Fruit fly (Drosophila melanogaster): ENCODE data around the gene CG3817.

CG3817 gene

DNA sequence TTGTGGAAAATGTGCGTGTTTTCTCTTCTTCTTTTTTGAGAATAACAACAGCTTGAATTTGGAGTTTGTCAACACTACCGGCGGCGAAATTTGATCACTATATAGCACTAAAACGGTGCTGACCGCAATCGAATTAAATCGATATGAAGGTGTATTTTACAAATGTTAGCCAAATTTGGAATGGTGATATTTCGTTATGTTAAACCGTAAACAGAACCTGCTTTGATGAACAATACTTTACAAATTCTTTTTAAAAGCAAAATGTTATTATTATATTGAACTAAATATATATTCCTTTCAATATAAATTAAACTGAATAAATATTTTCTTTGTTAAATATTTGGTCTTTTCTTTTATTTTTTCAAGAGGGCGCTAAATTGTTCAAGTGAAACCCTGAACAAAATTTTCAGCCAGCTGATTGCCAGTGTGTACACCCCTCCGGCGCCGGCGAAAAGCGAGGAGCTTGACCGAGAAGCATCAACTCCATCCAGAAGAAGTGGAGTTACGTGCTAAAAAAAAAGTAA lies 12.5 kb upstream of the CG3817 start, which contains the start of the genes Rrp6, CG33331 and CG33332 (continued):
- TF ChIP-seq Stat92E (GFP tag; optimal IDR thresholded peaks at IDR 0.05) (no peak), B-H1 (GFP tag; IDR thresholded peaks at IDR 0.05) (no peak), CG3847 (GFP tag; IDR thresholded peaks at IDR 0.05) (peak; percentile 80), Antp (GFP tag; optimal IDR thresholded peaks at IDR 0.05) (peak; percentile 60), pnt (GFP tag; optimal IDR thresholded peaks at IDR 0.05) (peak; percentile 33), luna (GFP tag; optimal IDR thresholded peaks at IDR 0.05) (peak; percentile 32), psq (GFP tag; optimal IDR thresholded peaks at IDR 0.05) (peak; percentile 10), CG3163 (GFP tag; optimal IDR thresholded peaks at IDR 0.05) (peak; percentile 1), hbn (GFP tag; IDR thresholded peaks at IDR 0.05; ENCODE audit: partially characterized antibody) (peak; percentile 48), CG17802 (tag; optimal IDR thresholded peaks at IDR 0.05) (no peak), CG31224 (GFP tag; IDR thresholded peaks at IDR 0.05) (peak; percentile 48; the same call in 1 of the 2 replicates), stwl (tag; optimal IDR thresholded peaks at IDR 0.05) (peak; percentile 100), HmgZ (tag; optimal IDR thresholded peaks at IDR 0.05) (peak; percentile 45), CG4730 (GFP tag; IDR thresholded peaks at IDR 0.05) (no peak), Abd-B (GFP tag; optimal IDR thresholded peaks at IDR 0.05) (no peak), dan (GFP tag; IDR thresholded peaks at IDR 0.05) (no peak), grau (tag; optimal IDR thresholded peaks at IDR 0.05) (peak; percentile 80), Bgb (GFP tag; IDR thresholded peaks at IDR 0.05; ENCODE audit: partially characterized antibody) (peak; percentile 58), Meics (GFP tag; optimal IDR thresholded peaks at IDR 0.05) (peak; percentile 74), tup (GFP tag; optimal IDR thresholded peaks at IDR 0.05) (peak; percentile 40), CG4424 (GFP tag; optimal IDR thresholded peaks at IDR 0.05) (peak; percentile 61), sd (tag; optimal IDR thresholded peaks at IDR 0.05) (no peak), aop (GFP tag; IDR thresholded peaks at IDR 0.05) (no peak), CG12744 (GFP tag; optimal IDR thresholded peaks at IDR 0.05) (no peak), BtbVII (GFP tag; optimal IDR thresholded peaks at IDR 0.05) (peak; percentile 44), pb (GFP tag; optimal IDR thresholded peaks at IDR 0.05) (no peak), fd96Cb (tag; optimal IDR thresholded peaks at IDR 0.05) (peak; percentile 18), CG13424 (tag; optimal IDR thresholded peaks at IDR 0.05) (peak; percentile 75), CG16813 (GFP tag; IDR thresholded peaks at IDR 0.05; ENCODE audit: partially characterized antibody) (peak; percentile 62), sob (GFP tag; IDR thresholded peaks at IDR 0.05) (peak; percentile 80), CG32532 (GFP tag; IDR thresholded peaks at IDR 0.05) (peak; percentile 74), gsb (GFP tag; IDR thresholded peaks at IDR 0.05) (no peak), chm (GFP tag; IDR thresholded peaks at IDR 0.05) (peak; percentile 32; the same call in 1 of the 2 replicates), CG42726 (GFP tag; IDR thresholded peaks at IDR 0.05; ENCODE audit: partially characterized antibody) (no peak), CG15514 (GFP tag; optimal IDR thresholded peaks at IDR 0.05) (peak; percentile 74), Dad (GFP tag; optimal IDR thresholded peaks at IDR 0.05) (peak; percentile 55), CG16779 (GFP tag; IDR thresholded peaks at IDR 0.05) (0 out of 2 replicates have a peak, but pooled peaks have one; percentile 21), Hsf (GFP tag; optimal IDR thresholded peaks at IDR 0.05) (peak; percentile 66), CG12299 (tag; optimal IDR thresholded peaks at IDR 0.05) (peak; percentile 58), onecut (GFP tag; IDR thresholded peaks at IDR 0.05) (peak; percentile 87), toy (GFP tag; IDR thresholded peaks at IDR 0.05) (no peak), CG1792 (GFP tag; optimal IDR thresholded peaks at IDR 0.05) (peak; percentile 41), Mad (GFP tag; optimal IDR thresholded peaks at IDR 0.05) (peak; percentile 45), CG1602 (GFP tag; optimal IDR thresholded peaks at IDR 0.05) (peak; percentile 63), CG1233 (GFP tag; optimal IDR thresholded peaks at IDR 0.05) (peak; percentile 65), Hand (GFP tag; optimal IDR thresholded peaks at IDR 0.05) (peak; percentile 37), ewg (GFP tag; optimal IDR thresholded peaks at IDR 0.05) (no peak), lov (optimal IDR thresholded peaks at IDR 0.05) (no peak), lov (GFP tag; IDR thresholded peaks at IDR 0.05) (no peak), CG12659 (GFP tag; optimal IDR thresholded peaks at IDR 0.05) (peak; percentile 90)
